Fruit fly (Drosophila melanogaster) whole organism, embryonic: Measurements from ENCODE around the gene scpr-A.

Source experiments
- Antp ChIP-seq: fragments of 200-800 bp; sonication (Bioruptor generic); optimal IDR thresholded peaks from 3 replicates; lab custom pipeline; 2016; ENCODE audit warnings: missing biosample characterization, missing genetic modification characterization
- B-H2 ChIP-seq: fragments of 200-800 bp; sonication (Bioruptor generic); optimal IDR thresholded peaks from 2 replicates; lab custom pipeline; 2018; ENCODE audit warnings: missing biosample characterization, mild to moderate bottlenecking, missing genetic modification characterization
- CG11247 ChIP-seq: fragments of 200-800 bp; sonication (Bioruptor generic); IDR thresholded peaks from 2 replicates; pipeline ENCODE4 v1.3.6; 2022; ENCODE audit warnings: missing biosample characterization, missing genetic modification characterization
- CG11695 ChIP-seq: fragments of 200-800 bp; sonication (Bioruptor generic); IDR thresholded peaks from 3 replicates; pipeline ENCODE4 v1.3.6; 2022; ENCODE audit warnings: missing biosample characterization, missing genetic modification characterization
- CG1233 ChIP-seq: fragments of 200-800 bp; sonication (Bioruptor generic); optimal IDR thresholded peaks from 4 replicates; lab custom pipeline; 2018; ENCODE audit warnings: missing biosample characterization, mild to moderate bottlenecking, missing genetic modification characterization
- CG15011 ChIP-seq: fragments of 200-800 bp; sonication (Bioruptor generic); optimal IDR thresholded peaks from 3 replicates; lab custom pipeline; 2018; ENCODE audit warnings: missing biosample characterization, mild to moderate bottlenecking, missing genetic modification characterization
- CG15514 ChIP-seq: fragments of 200-800 bp; sonication (Bioruptor generic); optimal IDR thresholded peaks from 3 replicates; lab custom pipeline; 2017; ENCODE audit warnings: missing biosample characterization, missing genetic modification characterization, mild to moderate bottlenecking, moderate library complexity, missing genetic modification reagents
- CG1602 ChIP-seq: fragments of 200-800 bp; sonication (Bioruptor generic); optimal IDR thresholded peaks from 3 replicates; lab custom pipeline; 2016; ENCODE audit warnings: missing biosample characterization, missing genetic modification characterization
- CG17328 ChIP-seq: fragments of 200-800 bp; sonication (Bioruptor generic); IDR thresholded peaks from 2 replicates; pipeline ENCODE4 v1.3.6; 2022; ENCODE audit warnings: missing biosample characterization, missing genetic modification characterization
- CG17612 ChIP-seq: fragments of 200-800 bp; sonication (Bioruptor generic); IDR thresholded peaks from 2 replicates; pipeline ENCODE4 v1.3.6; 2022; ENCODE audit warnings: missing biosample characterization, missing genetic modification characterization
- CG31224 ChIP-seq: fragments of 200-800 bp; sonication (Bioruptor generic); IDR thresholded peaks from 2 replicates; pipeline ENCODE4 v1.3.6; 2022; ENCODE audit warnings: missing biosample characterization, missing genetic modification characterization
- CG32532 ChIP-seq: fragments of 200-800 bp; sonication (Bioruptor generic); IDR thresholded peaks from 2 replicates; pipeline ENCODE4 v1.3.6; 2022; ENCODE audit warnings: missing biosample characterization, missing genetic modification characterization
- CG34422 ChIP-seq: fragments of 200-800 bp; sonication (Bioruptor generic); IDR thresholded peaks from 3 replicates; pipeline ENCODE4 v1.3.6; 2022; ENCODE audit warnings: missing biosample characterization, missing genetic modification characterization
- CG4282 ChIP-seq: fragments of 200-800 bp; sonication (Bioruptor generic); optimal IDR thresholded peaks from 2 replicates; lab custom pipeline; 2016; ENCODE audit warnings: missing biosample characterization, missing genetic modification characterization
- CG6791 ChIP-seq: fragments of 200-800 bp; sonication (Bioruptor generic); IDR thresholded peaks from 3 replicates; pipeline ENCODE4 v1.3.6; 2022; ENCODE audit warnings: missing biosample characterization, missing genetic modification characterization; ENCODE audit not compliant: partially characterized antibody
- CG8281 ChIP-seq: fragments of 200-800 bp; sonication (Bioruptor generic); optimal IDR thresholded peaks from 2 replicates; lab custom pipeline; 2018; ENCODE audit warnings: missing biosample characterization, mild to moderate bottlenecking, missing genetic modification characterization, moderate library complexity
- CG8924 ChIP-seq: fragments of 200-800 bp; optimal IDR thresholded peaks from 3 replicates; lab custom pipeline; 2019; ENCODE audit warnings: missing biosample characterization, mild to moderate bottlenecking, missing genetic modification characterization, moderate library complexity
- CG9932 ChIP-seq: fragments of 200-800 bp; sonication (Bioruptor generic); IDR thresholded peaks from 2 replicates; pipeline ENCODE4 v1.3.6; 2022; ENCODE audit warnings: missing biosample characterization, missing genetic modification characterization
- CrebB ChIP-seq: fragments of 200-800 bp; sonication (Bioruptor generic); optimal IDR thresholded peaks from 3 replicates; lab custom pipeline; 2018; ENCODE audit warnings: missing biosample characterization, mild to moderate bottlenecking, missing genetic modification characterization
- Dfd ChIP-seq, 2 experiments: fragments of >200 bp; optimal IDR thresholded peaks; 2 replicates each; lab custom pipeline; 2017; ENCODE audit warnings: missing biosample characterization in 2 of 2, missing genetic modification characterization in 2 of 2
- Doc2 ChIP-seq: fragments of 200-800 bp; sonication (Bioruptor generic); IDR thresholded peaks from 2 replicates; pipeline ENCODE4 v1.3.6; 2022; ENCODE audit warnings: missing biosample characterization, missing genetic modification characterization
- E2f1 ChIP-seq: fragments of 200-800 bp; sonication (Bioruptor generic); IDR thresholded peaks from 2 replicates; pipeline ENCODE4 v1.3.6; 2022; ENCODE audit warnings: missing biosample characterization, missing genetic modification characterization
- Hmx ChIP-seq: fragments of 200-800 bp; sonication (Bioruptor generic); optimal IDR thresholded peaks from 2 replicates; lab custom pipeline; 2016; ENCODE audit warnings: missing biosample characterization, missing genetic modification characterization
- Meics ChIP-seq: fragments of 200-800 bp; sonication (Bioruptor generic); optimal IDR thresholded peaks from 2 replicates; lab custom pipeline; 2017; ENCODE audit warnings: missing biosample characterization, mild to moderate bottlenecking, missing genetic modification characterization
- Nf-YB ChIP-seq: fragments of 200-800 bp; sonication (Bioruptor generic); optimal IDR thresholded peaks from 3 replicates; lab custom pipeline; 2019; ENCODE audit warnings: missing biosample characterization, mild to moderate bottlenecking, missing genetic modification characterization, moderate library complexity
- NfI ChIP-seq: fragments of 200-800 bp; sonication (Bioruptor generic); optimal IDR thresholded peaks from 3 replicates; lab custom pipeline; 2018; ENCODE audit warnings: missing biosample characterization, mild to moderate bottlenecking, missing genetic modification characterization, moderate library complexity
- Poxn ChIP-seq: fragments of 200-800 bp; sonication (Bioruptor generic); IDR thresholded peaks from 2 replicates; pipeline ENCODE4 v1.3.6; 2022; ENCODE audit warnings: missing biosample characterization, missing genetic modification characterization
- Side ChIP-seq: fragments of 200-800 bp; sonication (Bioruptor generic); optimal IDR thresholded peaks from 2 replicates; lab custom pipeline; 2016; ENCODE audit warnings: missing biosample characterization, missing genetic modification characterization
- Six4 ChIP-seq: fragments of 200-800 bp; sonication (Bioruptor generic); optimal IDR thresholded peaks from 2 replicates; lab custom pipeline; 2016; ENCODE audit warnings: missing biosample characterization, missing genetic modification characterization
- Stat92E ChIP-seq, 3 experiments: fragments of >200 bp in 2 of 3; fragments of 200-800 bp in 1 of 3; sonication (Bioruptor generic) in 1 of 3; optimal IDR thresholded peaks; 2 replicates each; lab custom pipeline; 2017 to 2019; ENCODE audit warnings: missing biosample characterization in 3 of 3, missing genetic modification characterization in 3 of 3, mild to moderate bottlenecking in 1 of 3, moderate library complexity in 1 of 3
- al ChIP-seq: fragments of 200-800 bp; sonication (Bioruptor generic); IDR thresholded peaks from 2 replicates; pipeline ENCODE4 v1.3.6; 2022; ENCODE audit warnings: missing biosample characterization, missing genetic modification characterization
- aop ChIP-seq: fragments of 200-800 bp; sonication (Bioruptor generic); IDR thresholded peaks from 2 replicates; pipeline ENCODE4 v1.3.6; 2022; ENCODE audit warnings: missing biosample characterization, missing genetic modification characterization
- dmrt99B ChIP-seq: fragments of 200-800 bp; sonication (Bioruptor generic); optimal IDR thresholded peaks from 2 replicates; lab custom pipeline; 2018; ENCODE audit warnings: missing biosample characterization, mild to moderate bottlenecking, missing genetic modification characterization, moderate library complexity
- dpn ChIP-seq, 2 experiments: fragments of 200-800 bp; sonication (Bioruptor generic); optimal IDR thresholded peaks; 3 replicates each; lab custom pipeline; 2016; ENCODE audit warnings: missing biosample characterization in 2 of 2, missing genetic modification characterization in 2 of 2
- en ChIP-seq: fragments of 200-800 bp; sonication (Bioruptor generic); optimal IDR thresholded peaks from 2 replicates; lab custom pipeline; 2016; ENCODE audit warnings: missing biosample characterization, missing genetic modification characterization
- fd102C ChIP-seq: fragments of 200-800 bp; sonication (Bioruptor generic); optimal IDR thresholded peaks from 2 replicates; lab custom pipeline; 2018; ENCODE audit warnings: missing biosample characterization, mild to moderate bottlenecking, missing genetic modification characterization, moderate library complexity
- gem ChIP-seq: fragments of 200-800 bp; sonication (Bioruptor generic); optimal IDR thresholded peaks from 2 replicates; lab custom pipeline; 2019; ENCODE audit warnings: missing biosample characterization, mild to moderate bottlenecking, missing genetic modification characterization, moderate library complexity
- mld ChIP-seq: fragments of 200-800 bp; sonication (Bioruptor generic); IDR thresholded peaks from 3 replicates; pipeline ENCODE4 v1.3.6; 2022; ENCODE audit warnings: missing biosample characterization, missing genetic modification characterization; ENCODE audit not compliant: partially characterized antibody
- nmo ChIP-seq: fragments of 200-800 bp; sonication (Bioruptor generic); optimal IDR thresholded peaks from 2 replicates; lab custom pipeline; 2018; ENCODE audit warnings: missing biosample characterization, mild to moderate bottlenecking, missing genetic modification characterization, moderate library complexity
- org-1 ChIP-seq: fragments of 200-800 bp; sonication (Bioruptor generic); optimal IDR thresholded peaks from 2 replicates; lab custom pipeline; 2017; ENCODE audit warnings: missing biosample characterization, missing genetic modification characterization
- pfk ChIP-seq: fragments of 200-800 bp; sonication (Bioruptor generic); optimal IDR thresholded peaks from 2 replicates; lab custom pipeline; 2018; ENCODE audit warnings: missing biosample characterization, mild to moderate bottlenecking, missing genetic modification characterization, moderate library complexity
- pita ChIP-seq: fragments of 200-800 bp; sonication (Bioruptor generic); optimal IDR thresholded peaks from 2 replicates; lab custom pipeline; 2017; ENCODE audit warnings: missing biosample characterization, mild to moderate bottlenecking, missing genetic modification characterization
- sens ChIP-seq: fragments of 200-800 bp; sonication (Bioruptor generic); peaks from one replicate; lab custom pipeline; 2016; ENCODE audit warnings: missing biosample characterization, missing genetic modification characterization
- slp2 ChIP-seq: fragments of 200-800 bp; sonication (Bioruptor generic); optimal IDR thresholded peaks from 2 replicates; lab custom pipeline; 2016; ENCODE audit warnings: missing biosample characterization, missing genetic modification characterization
- sr ChIP-seq: fragments of 200-800 bp; sonication (Bioruptor generic); IDR thresholded peaks from 3 replicates; pipeline ENCODE4 v1.3.6; 2022; ENCODE audit warnings: missing biosample characterization, missing genetic modification characterization
- sug ChIP-seq: fragments of 200-800 bp; optimal IDR thresholded peaks from 2 replicates; lab custom pipeline; 2019; ENCODE audit warnings: missing biosample characterization, mild to moderate bottlenecking, missing genetic modification characterization, moderate library complexity
- tna ChIP-seq: fragments of 200-800 bp; sonication (Bioruptor generic); IDR thresholded peaks from 2 replicates; pipeline ENCODE4 v1.3.6; 2022; ENCODE audit warnings: missing biosample characterization, missing genetic modification characterization; ENCODE audit not compliant: partially characterized antibody
- twi ChIP-seq: fragments of 200-800 bp; optimal IDR thresholded peaks from 2 replicates; lab custom pipeline; 2019; ENCODE audit warnings: missing biosample characterization, mild to moderate bottlenecking, missing genetic modification characterization, moderate library complexity
- unpg ChIP-seq: fragments of 200-800 bp; sonication (Bioruptor generic); optimal IDR thresholded peaks from 3 replicates; lab custom pipeline; 2018; ENCODE audit warnings: missing biosample characterization, mild to moderate bottlenecking, missing genetic modification characterization, moderate library complexity

The scpr-A gene

dm6 chr3R:11196648-11197388 is 44.2 kb upstream of the scpr-A start (continued):
- TF ChIP-seq Nf-YB (peak; percentile 89), gem (tag; lab: Kevin White, UChicago) (peak; percentile 100), sens (GFP tag; lab: Kevin White, UChicago) (peak; percentile 97), Meics (GFP tag; lab: Kevin White, UChicago) (peak; percentile 99), CrebB (tag; lab: Kevin White, UChicago) (peak; percentile 95), CG6791 (GFP tag; lab: Robert Waterston, UW) (no peak), pfk (GFP tag; lab: Kevin White, UChicago) (peak; percentile 50), en (GFP tag; lab: Kevin White, UChicago) (peak; percentile 31), Antp (GFP tag; lab: Kevin White, UChicago) (peak; percentile 79), sr (peak; percentile 94), CG15514 (GFP tag; lab: Kevin White, UChicago) (peak; percentile 90), al (peak; percentile 99), CG4282 (GFP tag; lab: Kevin White, UChicago) (no peak), NfI (GFP tag; lab: Kevin White, UChicago) (peak; percentile 98), Side (GFP tag; lab: Kevin White, UChicago) (peak; percentile 59), CG1233 (GFP tag; lab: Kevin White, UChicago) (peak; percentile 99), Stat92E (GFP tag; optimal IDR thresholded peaks at IDR 0.05; lab: Kevin White, UChicago) (peak in 1 of 3 experiments; percentile 99), Six4 (peak; percentile 98), Hmx (peak; percentile 82), CG31224 (GFP tag; lab: Robert Waterston, UW) (peak; percentile 96), CG15011 (GFP tag; lab: Kevin White, UChicago) (peak; percentile 98), CG8924 (tag; lab: Kevin White, UChicago) (peak; percentile 95), aop (GFP tag; lab: Robert Waterston, UW) (no peak), tna (GFP tag; lab: Robert Waterston, UW) (no peak), nmo (GFP tag; lab: Kevin White, UChicago) (peak; percentile 100), CG1602 (peak; percentile 97), mld (GFP tag; lab: Robert Waterston, UW) (no peak), slp2 (peak; percentile 95), dpn (GFP tag; optimal IDR thresholded peaks at IDR 0.05; lab: Kevin White, UChicago) (peak; percentile 96 to 97), sug (tag; lab: Kevin White, UChicago) (peak; percentile 93), CG17612 (peak; percentile 95), E2f1 (GFP tag; lab: Robert Waterston, UW) (peak; percentile 98), fd102C (GFP tag; lab: Kevin White, UChicago) (no peak), pita (GFP tag; lab: Kevin White, UChicago) (no peak), CG11247 (GFP tag; lab: Robert Waterston, UW) (peak; percentile 97), Dfd (GFP tag; optimal IDR thresholded peaks at IDR 0.05; lab: Kevin White, UChicago) (peak in 1 of 2 experiments; percentile 95), CG9932 (GFP tag; lab: Robert Waterston, UW) (peak; percentile 98), CG11695 (GFP tag; lab: Robert Waterston, UW) (peak; percentile 99), Doc2 (peak; percentile 93), org-1 (GFP tag; lab: Kevin White, UChicago) (peak; percentile 98), Poxn (GFP tag; lab: Robert Waterston, UW) (peak; percentile 94), CG32532 (GFP tag; lab: Robert Waterston, UW) (peak; percentile 99), CG17328 (peak; percentile 95), twi (peak; percentile 88), dmrt99B (tag; lab: Kevin White, UChicago) (peak; percentile 100), CG8281 (peak; percentile 93), unpg (GFP tag; lab: Kevin White, UChicago) (peak; percentile 98), B-H2 (GFP tag; lab: Kevin White, UChicago) (peak; percentile 93), CG34422 (peak; percentile 98)
